Worm (Caenorhabditis elegans): Measurements from ENCODE around the gene Y49E10.4.

Gene Y49E10.4

ce11 chrIII:12399709-12400108, 16.1 kb upstream of the Y49E10.4 start (continued):
- TF ChIP-seq nhr-90 (tag; optimal IDR thresholded peaks at IDR 0.05) (peak; percentile 49), F22D6.2 (tag; optimal IDR thresholded peaks at IDR 0.05) (no peak), repo-1 (tag; optimal IDR thresholded peaks at IDR 0.05) (peak; percentile 11), ztf-25 (GFP tag; IDR thresholded peaks at IDR 0.05) (no peak), T26A5.8 (tag; optimal IDR thresholded peaks at IDR 0.05) (no peak), madf-6 (GFP tag; IDR thresholded peaks at IDR 0.05) (peak; percentile 28; the same call in 1 of the 2 replicates), somi-1 (GFP tag; optimal IDR thresholded peaks at IDR 0.05) (peak; percentile 15), Y56A3A.18 (GFP tag; IDR thresholded peaks at IDR 0.05) (0 out of 2 replicates have a peak, but pooled peaks have one; percentile 29), K11D2.4 (GFP tag; IDR thresholded peaks at IDR 0.05) (no peak), unc-62 (GFP tag; optimal IDR thresholded peaks at IDR 0.05) (no peak), lin-54 (GFP tag; optimal IDR thresholded peaks at IDR 0.05) (peak; percentile 23), mxl-1 (tag; optimal IDR thresholded peaks at IDR 0.05) (no peak), snpc-4 (GFP tag; optimal IDR thresholded peaks at IDR 0.05) (peak; percentile 31), snpc-4 (tag; optimal IDR thresholded peaks at IDR 0.05) (peak in 1 of 4 experiments; percentile 5), hmg-1.2 (GFP tag; IDR thresholded peaks at IDR 0.05) (peak; percentile 48), F23B12.7 (tag; optimal IDR thresholded peaks at IDR 0.05; ENCODE audit: insufficient read depth) (no peak), attf-6 (GFP tag; IDR thresholded peaks at IDR 0.05) (no peak), aptf-2 (GFP tag; conservative IDR thresholded peaks at IDR 0.05) (no peak), ccch-3 (GFP tag; optimal IDR thresholded peaks at IDR 0.05) (no peak), lir-1 (GFP tag; conservative IDR thresholded peaks at IDR 0.05) (no peak), ZK185.1 (tag; optimal IDR thresholded peaks at IDR 0.05; ENCODE audit: poor library complexity, severe bottlenecking) (no peak), tbp1 (GFP tag; optimal IDR thresholded peaks at IDR 0.05) (peak; percentile 91), nfyb-1 (GFP tag; IDR thresholded peaks at IDR 0.05) (peak; percentile 44; the same call in 1 of the 2 replicates), snpc-1.3 (tag; optimal IDR thresholded peaks at IDR 0.05; ENCODE audit: insufficient read depth) (no peak), ceh-79 (tag; optimal IDR thresholded peaks at IDR 0.05) (no peak), B0336.3 (GFP tag; IDR thresholded peaks at IDR 0.05) (no peak), ekl-4 (GFP tag; IDR thresholded peaks at IDR 0.05) (no peak), hrde-1 (tag; optimal IDR thresholded peaks at IDR 0.05; ENCODE audit: borderline replicate concordance) (no peak), aptf-3 (GFP tag; IDR thresholded peaks at IDR 0.05) (0 out of 2 replicates have a peak, but pooled peaks have one; percentile 57), ztf-28 (GFP tag; IDR thresholded peaks at IDR 0.05) (no peak), chd-7 (tag; optimal IDR thresholded peaks at IDR 0.05) (peak; percentile 55), atf-7 (tag; optimal IDR thresholded peaks at IDR 0.05) (no peak), attf-3 (GFP tag; conservative IDR thresholded peaks at IDR 0.05) (0 out of 2 replicates have a peak, but pooled peaks have one; percentile 9), ztf-3 (GFP tag; optimal IDR thresholded peaks at IDR 0.05) (no peak), lsy-27 (tag; optimal IDR thresholded peaks at IDR 0.05; ENCODE audit: borderline replicate concordance, insufficient read depth) (no peak), hmg-20 (GFP tag; IDR thresholded peaks at IDR 0.05) (peak; percentile 50; the same call in 1 of the 2 replicates), madf-10 (tag; optimal IDR thresholded peaks at IDR 0.05) (no peak), mel-28 (tag; optimal IDR thresholded peaks at IDR 0.05; ENCODE audit: borderline replicate concordance) (no peak), sptf-2 (GFP tag; optimal IDR thresholded peaks at IDR 0.05) (peak; percentile 27), fkh-3 (tag; optimal IDR thresholded peaks at IDR 0.05) (no peak), Y95B8A.8 (GFP tag; IDR thresholded peaks at IDR 0.05) (no peak), rec-8 (tag; optimal IDR thresholded peaks at IDR 0.05) (peak in 1 of 2 experiments; percentile 27), mcd-1 (GFP tag; IDR thresholded peaks at IDR 0.05) (peak; percentile 45), B0261.1 (tag; optimal IDR thresholded peaks at IDR 0.05) (peak; percentile 75), F52B5.7 (tag; optimal IDR thresholded peaks at IDR 0.05) (peak; percentile 1), ztf-18 (tag; optimal IDR thresholded peaks at IDR 0.05) (peak; percentile 7), B0035.1 (tag; optimal IDR thresholded peaks at IDR 0.05) (no peak), ztf-22 (GFP tag; optimal IDR thresholded peaks at IDR 0.05) (no peak)
